Fruit fly (Drosophila melanogaster): Measurements from ENCODE around the gene CG7168.
A peak's percentile ranks its signal among the peaks of the same experiment; 100 is the strongest.

Gene CG7168

DNA sequence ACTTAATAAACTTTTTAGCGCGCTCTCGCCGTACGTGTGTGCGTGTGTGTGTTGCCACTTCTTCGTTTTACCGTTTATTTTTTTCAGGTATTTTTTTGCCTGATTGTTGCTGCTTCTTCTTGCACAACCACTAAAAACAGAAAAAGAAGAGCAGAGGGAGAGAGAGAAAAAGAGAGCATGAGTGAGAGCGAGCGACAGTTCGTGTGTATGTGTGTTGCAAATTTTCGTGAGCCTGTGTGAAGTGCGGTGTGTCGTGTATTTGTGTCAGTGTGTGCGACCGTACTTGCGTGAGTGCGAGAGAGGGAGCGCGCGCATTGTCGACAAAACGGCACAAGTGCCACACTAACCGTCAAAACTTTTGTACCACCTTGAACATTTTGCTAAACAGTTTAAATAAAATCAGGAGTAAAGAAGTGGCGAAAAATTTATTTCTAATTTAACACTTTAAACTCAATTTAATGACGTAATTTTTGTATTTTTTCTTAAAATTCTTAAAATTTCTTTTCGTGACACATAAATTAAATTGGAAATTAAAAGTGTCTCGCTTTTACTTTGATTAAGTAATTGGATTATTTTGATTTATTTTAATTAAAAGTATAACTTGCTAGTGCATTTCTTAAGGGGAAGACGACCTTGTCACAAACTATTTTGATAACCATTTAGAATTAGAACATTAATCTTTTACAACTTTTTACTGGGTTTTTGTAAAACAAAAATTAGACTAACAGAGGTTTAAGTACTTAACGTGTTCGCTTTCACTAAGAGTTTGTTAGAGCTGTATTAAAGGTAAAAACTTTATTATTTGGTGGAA, 28.7 kb downstream of the CG7168 start (continued):
- TF ChIP-seq CG10979 (tag; optimal IDR thresholded peaks at IDR 0.05) (peak; percentile 49), Nf-YB (GFP tag; optimal IDR thresholded peaks at IDR 0.05) (peak; percentile 31), CG8388 (GFP tag; optimal IDR thresholded peaks at IDR 0.05) (peak; percentile 100), CHES-1-like (GFP tag; optimal IDR thresholded peaks at IDR 0.05) (peak; percentile 7), Ets65A (GFP tag) (no peak), trem (tag; optimal IDR thresholded peaks at IDR 0.05) (no peak), hth (optimal IDR thresholded peaks at IDR 0.05) (no peak), CG2712 (tag; optimal IDR thresholded peaks at IDR 0.05) (peak; percentile 57), unpg (GFP tag; optimal IDR thresholded peaks at IDR 0.05) (peak; percentile 58), CG15011 (GFP tag; optimal IDR thresholded peaks at IDR 0.05) (peak; percentile 27), CG18011 (GFP tag; optimal IDR thresholded peaks at IDR 0.05) (no peak), CG8944 (GFP tag; optimal IDR thresholded peaks at IDR 0.05) (no peak), Hmr (GFP tag; optimal IDR thresholded peaks at IDR 0.05) (peak; percentile 62), CG11247 (GFP tag; IDR thresholded peaks at IDR 0.05) (no peak), CG17802 (tag; optimal IDR thresholded peaks at IDR 0.05) (no peak), CG15479 (GFP tag; optimal IDR thresholded peaks at IDR 0.05) (peak; percentile 97), exex (tag; optimal IDR thresholded peaks at IDR 0.05) (peak; percentile 19), z (GFP tag; IDR thresholded peaks at IDR 0.05) (no peak), ERR (GFP tag; optimal IDR thresholded peaks at IDR 0.05) (no peak), Dip3 (GFP tag; optimal IDR thresholded peaks at IDR 0.05) (no peak), CG10543 (GFP tag; optimal IDR thresholded peaks at IDR 0.05) (peak; percentile 51), gt (GFP tag; IDR thresholded peaks at IDR 0.05) (no peak), CG16779 (GFP tag; IDR thresholded peaks at IDR 0.05) (no peak), CG1529 (GFP tag; optimal IDR thresholded peaks at IDR 0.05) (peak; percentile 38), CG16813 (GFP tag; IDR thresholded peaks at IDR 0.05; ENCODE audit: partially characterized antibody) (no peak), CG1832 (GFP tag; optimal IDR thresholded peaks at IDR 0.05) (peak; percentile 65), chif (GFP tag; optimal IDR thresholded peaks at IDR 0.05) (peak in 1 of 2 experiments; percentile 36), pnt (GFP tag; optimal IDR thresholded peaks at IDR 0.05) (peak; percentile 23), gsb-n (tag; optimal IDR thresholded peaks at IDR 0.05) (peak; percentile 50), CG12104 (GFP tag; optimal IDR thresholded peaks at IDR 0.05) (peak; percentile 59), Adf1 (GFP tag; IDR thresholded peaks at IDR 0.05) (no peak), eyg (GFP tag; optimal IDR thresholded peaks at IDR 0.05) (no peak), Hsf (GFP tag; optimal IDR thresholded peaks at IDR 0.05) (peak; percentile 70), pan (optimal IDR thresholded peaks at IDR 0.05) (no peak), pan (GFP tag; optimal IDR thresholded peaks at IDR 0.05 in 1 of 2, IDR thresholded peaks at IDR 0.05 in 1 of 2) (no peak), Mad (GFP tag; optimal IDR thresholded peaks at IDR 0.05) (no peak), Blimp-1 (GFP tag; optimal IDR thresholded peaks at IDR 0.05) (peak; percentile 31), CG7987 (GFP tag; optimal IDR thresholded peaks at IDR 0.05) (peak; percentile 3), Hr51 (GFP tag; optimal IDR thresholded peaks at IDR 0.05) (peak in 1 of 2 experiments; percentile 77), CG7745 (tag; optimal IDR thresholded peaks at IDR 0.05) (peak; percentile 26), kni (GFP tag; optimal IDR thresholded peaks at IDR 0.05) (peak; percentile 55), CG13287 (GFP tag; IDR thresholded peaks at IDR 0.05; ENCODE audit: partially characterized antibody) (no peak), CG17359 (tag; optimal IDR thresholded peaks at IDR 0.05) (peak; percentile 66), Hr78 (GFP tag; optimal IDR thresholded peaks at IDR 0.05) (peak in 1 of 2 experiments; percentile 10), odd (GFP tag; optimal IDR thresholded peaks at IDR 0.05) (peak; percentile 74), p53 (GFP tag; optimal IDR thresholded peaks at IDR 0.05) (no peak), CG14965 (GFP tag; optimal IDR thresholded peaks at IDR 0.05; ENCODE audit: borderline replicate concordance) (no peak), ewg (GFP tag; optimal IDR thresholded peaks at IDR 0.05) (peak; percentile 65)

All from whole organism, embryonic.